Fruit fly (Drosophila melanogaster) whole organism, embryonic: ENCODE measurements around the gene Ccdc58.

ENCODE experiments used
- Awh ChIP-seq: fragments of 200-800 bp; sonication (Bioruptor generic); IDR thresholded peaks from 2 replicates; pipeline ENCODE4, ENCODE4 v1.3.6; 2022; ENCODE audit warnings: missing biosample characterization, missing genetic modification characterization
- CG10147 ChIP-seq: fragments of 200-800 bp; sonication (Bioruptor generic); optimal IDR thresholded peaks from 2 replicates; lab custom pipeline; 2019; ENCODE audit warnings: missing biosample characterization, mild to moderate bottlenecking, missing genetic modification characterization, moderate library complexity
- CG10565 ChIP-seq: fragments of 200-800 bp; sonication (Bioruptor generic); optimal IDR thresholded peaks from 3 replicates; lab custom pipeline; 2016; ENCODE audit warnings: missing biosample characterization, mild to moderate bottlenecking, missing genetic modification characterization
- CG12744 ChIP-seq: fragments of 200-800 bp; sonication (Bioruptor generic); optimal IDR thresholded peaks from 2 replicates; lab custom pipeline; 2016; ENCODE audit warnings: missing biosample characterization, missing genetic modification characterization
- CG15514 ChIP-seq: fragments of 200-800 bp; sonication (Bioruptor generic); optimal IDR thresholded peaks from 3 replicates; lab custom pipeline; 2017; ENCODE audit warnings: missing biosample characterization, missing genetic modification characterization, mild to moderate bottlenecking, moderate library complexity, missing genetic modification reagents
- CG1832 ChIP-seq: fragments of 200-800 bp; sonication (Bioruptor generic); optimal IDR thresholded peaks from 2 replicates; lab custom pipeline; 2017; ENCODE audit warnings: missing biosample characterization, mild to moderate bottlenecking, missing genetic modification characterization, inconsistent platforms
- CG2202 ChIP-seq: fragments of 200-800 bp; sonication (Bioruptor generic); optimal IDR thresholded peaks from 2 replicates; lab custom pipeline; 2018; ENCODE audit warnings: missing biosample characterization, mild to moderate bottlenecking, missing genetic modification characterization
- CG2678 ChIP-seq: fragments of 200-800 bp; sonication (Bioruptor generic); optimal IDR thresholded peaks from 3 replicates; lab custom pipeline; 2019; ENCODE audit warnings: missing biosample characterization, mild to moderate bottlenecking, missing genetic modification characterization, moderate library complexity
- CG2875 ChIP-seq: fragments of 200-800 bp; sonication (Bioruptor generic); optimal IDR thresholded peaks from 2 replicates; lab custom pipeline; 2017; ENCODE audit warnings: missing biosample characterization, mild to moderate bottlenecking, missing genetic modification characterization, missing genetic modification reagents
- CG30020 ChIP-seq: fragments of 200-800 bp; optimal IDR thresholded peaks from 2 replicates; lab custom pipeline; 2019; ENCODE audit warnings: missing biosample characterization, mild to moderate bottlenecking, missing genetic modification characterization, moderate library complexity
- CG3065 ChIP-seq: fragments of 200-800 bp; sonication (Bioruptor generic); optimal IDR thresholded peaks from 2 replicates; lab custom pipeline; 2016; ENCODE audit warnings: missing biosample characterization, missing genetic modification characterization
- CG34422 ChIP-seq: fragments of 200-800 bp; sonication (Bioruptor generic); IDR thresholded peaks from 3 replicates; pipeline ENCODE4 v1.3.6; 2022; ENCODE audit warnings: missing biosample characterization, missing genetic modification characterization
- CG3838 ChIP-seq: fragments of 200-800 bp; sonication (Bioruptor generic); optimal IDR thresholded peaks from 3 replicates; lab custom pipeline; 2016; ENCODE audit warnings: missing biosample characterization, missing genetic modification characterization
- CG6813 ChIP-seq: fragments of 200-800 bp; sonication (Bioruptor generic); optimal IDR thresholded peaks from 2 replicates; lab custom pipeline; 2017; ENCODE audit warnings: missing biosample characterization, missing genetic modification characterization, mild to moderate bottlenecking, moderate library complexity, missing genetic modification reagents
- CG7271 ChIP-seq: fragments of 200-800 bp; sonication (Bioruptor generic); optimal IDR thresholded peaks from 2 replicates; lab custom pipeline; 2018; ENCODE audit warnings: missing biosample characterization, mild to moderate bottlenecking, missing genetic modification characterization, moderate library complexity
- CG7357 ChIP-seq: fragments of 200-800 bp; sonication (Bioruptor generic); IDR thresholded peaks from 3 replicates; pipeline ENCODE4 v1.3.6; 2022; ENCODE audit warnings: missing biosample characterization, missing genetic modification characterization
- CG7556 ChIP-seq: fragments of 200-800 bp; sonication (Bioruptor generic); optimal IDR thresholded peaks from 2 replicates; lab custom pipeline; 2017; ENCODE audit warnings: missing biosample characterization, mild to moderate bottlenecking, missing genetic modification characterization
- CG7963 ChIP-seq: fragments of 200-800 bp; sonication (Bioruptor generic); IDR thresholded peaks from 3 replicates; pipeline ENCODE4 v1.3.6; 2022; ENCODE audit warnings: missing biosample characterization, missing genetic modification characterization; ENCODE audit not compliant: partially characterized antibody
- CG8359 ChIP-seq: fragments of 200-800 bp; sonication (Bioruptor generic); optimal IDR thresholded peaks from 2 replicates; lab custom pipeline; 2017; ENCODE audit warnings: missing biosample characterization, mild to moderate bottlenecking, missing genetic modification characterization, borderline replicate concordance
- Camta ChIP-seq: fragments of 200-800 bp; sonication (Bioruptor generic); optimal IDR thresholded peaks from 2 replicates; lab custom pipeline; 2016; ENCODE audit warnings: missing biosample characterization, missing genetic modification characterization
- HLH54F ChIP-seq: fragments of 200-800 bp; sonication (Bioruptor generic); optimal IDR thresholded peaks from 3 replicates; lab custom pipeline; 2016; ENCODE audit warnings: missing biosample characterization, missing genetic modification characterization
- Hey ChIP-seq: fragments of 200-800 bp; sonication (Bioruptor generic); optimal IDR thresholded peaks from 3 replicates; lab custom pipeline; 2018; ENCODE audit warnings: missing biosample characterization, mild to moderate bottlenecking, missing genetic modification characterization
- Hmr ChIP-seq: fragments of 200-800 bp; sonication (Bioruptor generic); optimal IDR thresholded peaks from 3 replicates; lab custom pipeline; 2017; ENCODE audit warnings: mild to moderate bottlenecking, missing biosample characterization, missing genetic modification reagents, missing genetic modification characterization
- Jarid2 ChIP-seq: fragments of 200-800 bp; sonication (Bioruptor generic); optimal IDR thresholded peaks from 3 replicates; lab custom pipeline; 2017; ENCODE audit warnings: mild to moderate bottlenecking, missing biosample characterization, missing genetic modification reagents, missing genetic modification characterization
- Lim3 ChIP-seq: fragments of 200-800 bp; sonication (Bioruptor generic); IDR thresholded peaks from 2 replicates; pipeline ENCODE4 v1.3.6; 2022; ENCODE audit warnings: missing biosample characterization, missing genetic modification characterization
- MBD-R2 ChIP-seq: fragments of 200-800 bp; sonication (Bioruptor generic); IDR thresholded peaks from 2 replicates; pipeline ENCODE4 v1.3.6; 2022; ENCODE audit warnings: missing biosample characterization, missing genetic modification characterization
- Mes4 ChIP-seq: fragments of 200-800 bp; sonication (Bioruptor generic); optimal IDR thresholded peaks from 2 replicates; lab custom pipeline; 2016; ENCODE audit warnings: missing biosample characterization, missing genetic modification characterization
- Nf-YB ChIP-seq: fragments of 200-800 bp; sonication (Bioruptor generic); optimal IDR thresholded peaks from 3 replicates; lab custom pipeline; 2019; ENCODE audit warnings: missing biosample characterization, mild to moderate bottlenecking, missing genetic modification characterization, moderate library complexity
- Nf-YC ChIP-seq: fragments of 200-800 bp; optimal IDR thresholded peaks from 3 replicates; lab custom pipeline; 2019; ENCODE audit warnings: missing biosample characterization, mild to moderate bottlenecking, missing genetic modification characterization, moderate library complexity
- Ptx1 ChIP-seq: fragments of 200-800 bp; sonication (Bioruptor generic); IDR thresholded peaks from 2 replicates; pipeline ENCODE4 v1.3.6; 2022; ENCODE audit warnings: missing biosample characterization, missing genetic modification characterization
- Ravus ChIP-seq: fragments of 200-800 bp; sonication (Bioruptor generic); IDR thresholded peaks from 2 replicates; pipeline ENCODE4 v1.3.6; 2022; ENCODE audit warnings: missing biosample characterization, missing genetic modification characterization
- Sry-δ ChIP-seq: fragments of 200-800 bp; sonication (Bioruptor generic); optimal IDR thresholded peaks from 2 replicates; lab custom pipeline; 2016; ENCODE audit warnings: missing biosample characterization, missing genetic modification characterization
- Taf1 ChIP-seq: fragments of 200-800 bp; sonication (Bioruptor generic); IDR thresholded peaks from 2 replicates; pipeline ENCODE4 v1.3.6; 2022; ENCODE audit warnings: missing biosample characterization, missing genetic modification characterization
- aop ChIP-seq: fragments of 200-800 bp; sonication (Bioruptor generic); IDR thresholded peaks from 2 replicates; pipeline ENCODE4 v1.3.6; 2022; ENCODE audit warnings: missing biosample characterization, missing genetic modification characterization
- bcd ChIP-seq: fragments of 200-800 bp; sonication (Bioruptor generic); optimal IDR thresholded peaks from 2 replicates; lab custom pipeline; 2017; ENCODE audit warnings: missing biosample characterization, mild to moderate bottlenecking, missing genetic modification characterization
- corto ChIP-seq: fragments of 200-800 bp; sonication (Bioruptor generic); optimal IDR thresholded peaks from 2 replicates; lab custom pipeline; 2016; ENCODE audit warnings: missing biosample characterization, mild to moderate bottlenecking, missing genetic modification characterization, moderate library complexity
- dan ChIP-seq: fragments of 200-800 bp; sonication (Bioruptor generic); IDR thresholded peaks from 2 replicates; pipeline ENCODE4 v1.3.6; 2022; ENCODE audit warnings: missing biosample characterization, missing genetic modification characterization
- dmrt11E ChIP-seq: fragments of 200-800 bp; sonication (Bioruptor generic); optimal IDR thresholded peaks from 3 replicates; lab custom pipeline; 2018; ENCODE audit warnings: missing biosample characterization, mild to moderate bottlenecking, missing genetic modification characterization, moderate library complexity
- eve ChIP-seq, 2 experiments: fragments of >200 bp; optimal IDR thresholded peaks; 2 replicates each; lab custom pipeline; 2017; ENCODE audit warnings: missing biosample characterization in 2 of 2, missing genetic modification characterization in 2 of 2
- exex ChIP-seq: fragments of 200-800 bp; sonication (Bioruptor generic); optimal IDR thresholded peaks from 4 replicates; lab custom pipeline; 2018; ENCODE audit warnings: missing biosample characterization, mild to moderate bottlenecking, missing genetic modification characterization, moderate library complexity
- her ChIP-seq: fragments of 200-800 bp; sonication (Bioruptor generic); optimal IDR thresholded peaks from 2 replicates; lab custom pipeline; 2016; ENCODE audit warnings: missing biosample characterization, missing genetic modification characterization
- lilli ChIP-seq: fragments of 200-800 bp; sonication (Bioruptor generic); optimal IDR thresholded peaks from 3 replicates; lab custom pipeline; 2016; ENCODE audit warnings: missing biosample characterization, missing genetic modification characterization
- nom ChIP-seq: fragments of 200-800 bp; sonication (Bioruptor generic); optimal IDR thresholded peaks from 2 replicates; lab custom pipeline; 2017; ENCODE audit warnings: missing biosample characterization, missing genetic modification characterization, mild to moderate bottlenecking, moderate library complexity, missing genetic modification reagents
- pnt ChIP-seq: fragments of 200-800 bp; sonication (Bioruptor generic); optimal IDR thresholded peaks from 3 replicates; lab custom pipeline; 2016; ENCODE audit warnings: missing biosample characterization, missing genetic modification characterization
- sima ChIP-seq: fragments of 200-800 bp; sonication (Bioruptor generic); optimal IDR thresholded peaks from 2 replicates; lab custom pipeline; 2016; ENCODE audit warnings: missing biosample characterization, missing genetic modification characterization
- slou ChIP-seq: fragments of 200-800 bp; sonication (Bioruptor generic); optimal IDR thresholded peaks from 3 replicates; lab custom pipeline; 2016; ENCODE audit warnings: missing biosample characterization, missing genetic modification characterization
- ssp ChIP-seq: fragments of 200-800 bp; sonication (Bioruptor generic); IDR thresholded peaks from 2 replicates; pipeline ENCODE4 v1.3.6; 2022; ENCODE audit warnings: missing biosample characterization, missing genetic modification characterization
- wek ChIP-seq: fragments of 200-800 bp; sonication (Bioruptor generic); optimal IDR thresholded peaks from 3 replicates; lab custom pipeline; 2018; ENCODE audit warnings: missing biosample characterization, mild to moderate bottlenecking, missing genetic modification characterization, moderate library complexity
- zen2 ChIP-seq: fragments of 200-800 bp; sonication (Bioruptor generic); IDR thresholded peaks from 3 replicates; pipeline ENCODE4 v1.3.6; 2022; ENCODE audit warnings: missing biosample characterization, missing genetic modification characterization; ENCODE audit not compliant: partially characterized antibody

Ccdc58 gene

DNA sequence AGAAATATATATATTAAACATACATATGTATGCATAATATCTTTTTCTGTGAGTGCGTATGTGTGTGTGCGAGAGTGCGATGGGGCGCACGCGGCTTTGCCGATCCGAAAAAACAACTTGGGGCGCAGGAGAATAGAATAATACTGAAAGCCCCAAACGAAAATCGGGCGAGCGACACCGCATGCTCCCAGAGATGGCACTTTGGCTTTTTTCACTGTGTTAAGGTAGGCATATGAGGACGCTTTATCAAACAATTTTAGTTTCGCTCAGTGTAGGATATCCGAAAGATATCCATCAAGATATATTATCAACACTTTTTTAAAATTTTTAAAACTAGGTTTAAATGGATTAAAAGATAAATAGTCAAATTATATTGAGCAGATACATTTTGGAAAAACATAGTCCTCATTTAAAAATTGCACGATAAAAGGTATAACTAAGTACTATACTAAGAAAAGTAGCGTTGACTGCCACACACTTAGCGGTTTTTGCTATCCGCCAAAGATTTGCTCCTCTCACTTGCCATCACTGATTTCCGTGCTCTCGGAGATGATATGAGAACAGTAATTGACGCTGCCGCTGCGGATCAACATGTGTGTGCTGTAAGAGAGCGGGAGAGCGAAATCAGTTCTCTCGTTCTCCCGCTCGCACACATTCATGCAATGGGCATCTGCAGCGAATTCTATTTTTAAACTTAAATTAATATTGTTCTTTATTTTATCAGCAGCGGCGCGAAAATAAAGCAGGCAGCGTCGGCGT, 13.9 kb upstream of the Ccdc58 start (continued):
- TF ChIP-seq dmrt11E (tag; lab: Kevin White, UChicago), result peak; percentile 71
- TF ChIP-seq CG8359, result no peak
- TF ChIP-seq pnt (GFP tag; lab: Kevin White, UChicago), result peak; percentile 57
- TF ChIP-seq Ptx1 (GFP tag; lab: Robert Waterston, UW), result peak; percentile 61
- TF ChIP-seq HLH54F (GFP tag; lab: Kevin White, UChicago), result peak; percentile 57
- TF ChIP-seq lilli, result peak; percentile 77
- peak; percentile 54; the same call in 1 of the 3 replicates for TF ChIP-seq CG34422 (GFP tag; lab: Robert Waterston, UW)
- TF ChIP-seq CG7963 (GFP tag; lab: Robert Waterston, UW), result no peak
- TF ChIP-seq corto (GFP tag; lab: Kevin White, UChicago), result no peak
- peak; percentile 79 for TF ChIP-seq bcd (GFP tag; lab: Kevin White, UChicago)
- no peak for TF ChIP-seq sima (GFP tag; lab: Kevin White, UChicago)
- no peak for TF ChIP-seq nom (GFP tag; lab: Kevin White, UChicago)
- TF ChIP-seq Nf-YC (tag; lab: Kevin White, UChicago), result peak; percentile 63
- TF ChIP-seq CG10565, result no peak
- no peak for TF ChIP-seq her
- TF ChIP-seq ssp (GFP tag; lab: Robert Waterston, UW), result peak; percentile 55
- TF ChIP-seq CG3838 (GFP tag; lab: Kevin White, UChicago), result peak; percentile 19
- peak; percentile 85 for TF ChIP-seq Jarid2 (GFP tag; lab: Kevin White, UChicago)
- no peak for TF ChIP-seq aop
- no peak; the same call in 1 of the 2 replicates for TF ChIP-seq Ravus (GFP tag; lab: Robert Waterston, UW)
- TF ChIP-seq CG30020 (tag; lab: Kevin White, UChicago), result peak; percentile 37
- TF ChIP-seq wek, result peak; percentile 94
- peak; percentile 42 for TF ChIP-seq slou (GFP tag; lab: Kevin White, UChicago)
- TF ChIP-seq MBD-R2, result 0 out of 2 replicates have a peak, but pooled peaks have one; percentile 15
- TF ChIP-seq CG15514 (GFP tag; lab: Kevin White, UChicago), result peak; percentile 46
- peak; percentile 77 for TF ChIP-seq CG2678 (tag; lab: Kevin White, UChicago)
- TF ChIP-seq CG7556, result peak; percentile 77
- TF ChIP-seq exex (tag; lab: Kevin White, UChicago), result no peak
- TF ChIP-seq CG1832 (GFP tag; lab: Kevin White, UChicago), result no peak
- no peak for TF ChIP-seq Lim3 (GFP tag; lab: Robert Waterston, UW)
- no peak for TF ChIP-seq CG7271
- TF ChIP-seq Hmr (GFP tag; lab: Kevin White, UChicago), result peak; percentile 73
- TF ChIP-seq CG2202 (tag; lab: Kevin White, UChicago), result no peak
- TF ChIP-seq eve (GFP tag; optimal IDR thresholded peaks at IDR 0.05; lab: Kevin White, UChicago), result peak in 1 of 2 experiments; percentile 88
- TF ChIP-seq Taf1 (GFP tag; lab: Robert Waterston, UW), result peak; percentile 47; the same call in 1 of the 2 replicates
- TF ChIP-seq zen2 (GFP tag; lab: Robert Waterston, UW), result no peak; the same call in 2 of the 3 replicates
- peak; percentile 69 for TF ChIP-seq Camta (GFP tag; lab: Kevin White, UChicago)
- TF ChIP-seq CG2875, result no peak
- TF ChIP-seq Mes4 (GFP tag; lab: Kevin White, UChicago), result peak; percentile 4
- TF ChIP-seq Sry-δ (GFP tag; lab: Kevin White, UChicago), result peak; percentile 34
- TF ChIP-seq CG3065, result no peak
- TF ChIP-seq Nf-YB (GFP tag; lab: Kevin White, UChicago), result peak; percentile 44
- no peak for TF ChIP-seq dan (GFP tag; lab: Robert Waterston, UW)
- no peak for TF ChIP-seq Hey (tag; lab: Kevin White, UChicago)
- TF ChIP-seq CG6813 (GFP tag; lab: Kevin White, UChicago), result no peak
- TF ChIP-seq CG7357 (GFP tag; lab: Robert Waterston, UW), result peak; percentile 51; the same call in 2 of the 3 replicates
- peak; percentile 71 for TF ChIP-seq CG10147 (GFP tag; lab: Kevin White, UChicago)
- TF ChIP-seq Awh (GFP tag; lab: Robert Waterston, UW), result no peak
- peak; percentile 40 for TF ChIP-seq CG12744 (GFP tag; lab: Kevin White, UChicago)
